Worm (Caenorhabditis elegans): ENCODE results near the gene cwf-19L1.
"Not testable (repeated sequence)": the region's sequence is repeated elsewhere in the genome, so short reads cannot be mapped to it uniquely, and the experiment has no call there.

Gene cwf-19L1

DNA sequence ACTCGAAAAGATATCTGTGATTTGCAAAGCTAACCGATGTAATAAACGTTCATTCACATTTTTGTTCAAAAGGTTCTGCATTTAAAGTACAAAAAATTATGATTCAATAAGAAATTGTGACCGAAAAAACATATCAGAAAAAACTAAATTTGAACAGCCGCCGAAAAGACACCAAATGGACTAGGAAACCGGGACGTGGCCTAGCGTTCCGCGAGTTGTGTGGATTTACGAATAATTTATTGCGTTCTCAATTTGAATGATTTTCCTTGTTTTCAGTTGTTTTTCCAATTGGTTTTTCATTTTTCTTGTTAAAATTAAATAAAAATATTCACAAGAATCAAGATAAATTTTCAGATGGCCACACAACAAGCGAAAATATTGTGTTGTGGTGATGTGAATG is at the start of gene cwf-19L1:
Gene cwf-19L1, plus strand, starts transcription at position 355 of the 400 bp plus-strand sequence.
- peak; percentile 30 for TF ChIP-seq sptf-1 (tag; optimal IDR thresholded peaks at IDR 0.05)
- no peak for TF ChIP-seq cnd-1 (tag; optimal IDR thresholded peaks at IDR 0.05)
- TF ChIP-seq lin-13 (tag; optimal IDR thresholded peaks at IDR 0.05): no peak
- TF ChIP-seq hlh-1 (tag; optimal IDR thresholded peaks at IDR 0.05): no peak
- no peak for TF ChIP-seq nhr-237 (tag; optimal IDR thresholded peaks at IDR 0.05)
- TF ChIP-seq lsy-2 (tag; optimal IDR thresholded peaks at IDR 0.05): peak; percentile 37
- no peak for TF ChIP-seq M03D4.4 (tag; optimal IDR thresholded peaks at IDR 0.05)
- peak; percentile 29 for TF ChIP-seq ces-1 (GFP tag; optimal IDR thresholded peaks at IDR 0.05)
- no peak for TF ChIP-seq nhr-12 (tag; optimal IDR thresholded peaks at IDR 0.05)

DNA sequence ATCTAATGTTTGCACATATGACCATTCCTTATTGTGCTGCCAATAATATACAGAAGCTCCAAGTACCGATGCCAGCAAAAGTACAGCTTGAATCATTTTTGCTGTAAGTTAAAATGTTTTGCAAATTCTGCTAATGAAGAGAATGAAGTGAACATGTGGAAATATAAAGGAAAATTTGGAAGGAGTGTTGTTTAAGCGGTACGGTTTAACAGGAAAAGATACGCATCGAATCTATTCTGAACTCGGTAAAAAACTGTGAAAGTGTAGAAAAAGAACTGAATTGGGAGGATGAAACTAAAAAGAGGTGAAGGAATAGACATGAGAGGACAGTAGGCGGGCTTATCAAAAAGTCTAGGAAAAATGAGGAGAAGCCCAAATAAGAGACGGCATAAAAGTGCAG is 44.3 kb upstream of the cwf-19L1 start, which contains the start of gene Y38A10A.2:
Gene Y38A10A.2, minus strand, starts transcription at position 101 of the 400 bp plus-strand sequence.
- no peak for TF ChIP-seq blmp-1 (tag; optimal IDR thresholded peaks at IDR 0.05)
- no peak for TF ChIP-seq snpc-4 (tag; optimal IDR thresholded peaks at IDR 0.05)
- no peak for TF ChIP-seq ceh-39 (tag; optimal IDR thresholded peaks at IDR 0.05)
- TF ChIP-seq hlh-1 (tag; optimal IDR thresholded peaks at IDR 0.05): no peak
- no peak for TF ChIP-seq nhr-2 (tag; optimal IDR thresholded peaks at IDR 0.05)
- TF ChIP-seq bed-3 (GFP tag; optimal IDR thresholded peaks at IDR 0.05): no peak
- TF ChIP-seq tbx-8 (GFP tag; optimal IDR thresholded peaks at IDR 0.05): no peak
- TF ChIP-seq lin-32 (GFP tag; optimal IDR thresholded peaks at IDR 0.05): no peak
- TF ChIP-seq elt-3 (tag; optimal IDR thresholded peaks at IDR 0.05): no peak
- no peak for TF ChIP-seq mep-1 (tag; optimal IDR thresholded peaks at IDR 0.05)
- no peak for TF ChIP-seq nhr-12 (tag; optimal IDR thresholded peaks at IDR 0.05)
- no peak for TF ChIP-seq mab-5 (tag; optimal IDR thresholded peaks at IDR 0.05)
- TF ChIP-seq lsy-2 (tag; optimal IDR thresholded peaks at IDR 0.05): no peak

- TF ChIP-seq mab-5 (tag; optimal IDR thresholded peaks at IDR 0.05) (no peak), mls-2 (tag; optimal IDR thresholded peaks at IDR 0.05) (no peak), hlh-1 (tag; optimal IDR thresholded peaks at IDR 0.05) (no peak), zip-8 (tag; optimal IDR thresholded peaks at IDR 0.05) (no peak), sptf-1 (tag; optimal IDR thresholded peaks at IDR 0.05) (no peak), tbx-8 (GFP tag; optimal IDR thresholded peaks at IDR 0.05) (no peak), nhr-12 (tag; optimal IDR thresholded peaks at IDR 0.05) (no peak)
Measured at ce11 chrV:6067112-6067511, 40.5 kb upstream of the cwf-19L1 start, which contains the start of gene srh-10. TSS of gene srh-10 (minus strand) at chrV:6067140.

DNA sequence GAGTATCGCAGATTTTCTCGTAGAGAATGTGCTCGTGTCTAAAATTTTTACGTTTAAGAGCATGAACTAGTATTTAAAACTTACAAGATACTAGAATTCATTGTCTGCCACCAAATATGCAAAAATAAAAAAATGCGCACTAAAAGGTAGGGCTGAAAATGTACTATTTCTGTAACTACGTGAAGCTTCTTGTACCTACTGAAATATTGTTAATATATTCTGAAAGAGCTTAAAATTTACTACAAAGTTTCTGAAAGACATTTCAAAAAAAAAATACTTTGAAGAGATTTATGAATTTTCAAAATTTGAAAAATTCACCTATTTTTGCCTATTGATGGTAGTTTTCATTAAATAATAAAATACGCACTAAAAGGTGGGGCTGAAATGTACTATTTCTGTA is 37.7 kb upstream of the cwf-19L1 start, which contains the start of gene fbxa-214:
Gene fbxa-214, minus strand, starts transcription at position 101 of the 400 bp plus-strand sequence.
- not testable (repeated sequence) for TF ChIP-seq flh-1 (GFP tag; optimal IDR thresholded peaks at IDR 0.05); lsy-2 (tag; optimal IDR thresholded peaks at IDR 0.05); M03D4.4 (tag; optimal IDR thresholded peaks at IDR 0.05)

- TF ChIP-seq ceh-39 (tag; optimal IDR thresholded peaks at IDR 0.05) (no peak), blmp-1 (tag; optimal IDR thresholded peaks at IDR 0.05) (no peak), unc-62 (GFP tag; optimal IDR thresholded peaks at IDR 0.05) (no peak), sem-2 (GFP tag; optimal IDR thresholded peaks at IDR 0.05) (no peak), nhr-2 (tag; optimal IDR thresholded peaks at IDR 0.05) (no peak), unc-39 (tag; optimal IDR thresholded peaks at IDR 0.05) (no peak), ztf-11 (tag; optimal IDR thresholded peaks at IDR 0.05) (no peak), pha-4 (tag; optimal IDR thresholded peaks at IDR 0.05) (no peak), nhr-28 (tag; optimal IDR thresholded peaks at IDR 0.05) (no peak), mab-5 (tag; optimal IDR thresholded peaks at IDR 0.05) (no peak), elt-3 (tag; optimal IDR thresholded peaks at IDR 0.05) (no peak), mep-1 (tag; optimal IDR thresholded peaks at IDR 0.05) (no peak), drap-1 (GFP tag; optimal IDR thresholded peaks at IDR 0.05) (no peak), snpc-4 (tag; optimal IDR thresholded peaks at IDR 0.05) (no peak), bed-3 (GFP tag; optimal IDR thresholded peaks at IDR 0.05) (no peak), unc-120 (tag; optimal IDR thresholded peaks at IDR 0.05; ENCODE audit: poor library complexity, severe bottlenecking) (no peak), ces-1 (GFP tag; optimal IDR thresholded peaks at IDR 0.05) (no peak), M03D4.4 (tag; optimal IDR thresholded peaks at IDR 0.05) (no peak), lin-32 (GFP tag; optimal IDR thresholded peaks at IDR 0.05) (no peak)
Measured at ce11 chrV:6095829-6096228, 11.8 kb upstream of the cwf-19L1 start, which contains the start of gene Y38A10A.7. TSS of gene Y38A10A.7 (plus strand) at chrV:6096197.

Data from whole organism, mixed stage, embryonic.